Fruit fly (Drosophila melanogaster) whole organism, wandering third instar larva: ENCODE measurements around the gene TTLL1A.
A peak's percentile ranks its signal among the peaks of the same experiment; 100 is the strongest.

Experiments
- Abd-B ChIP-seq: fragments of >200 bp; optimal IDR thresholded peaks from 2 replicates; lab custom pipeline; 2017; ENCODE audit warnings: missing biosample characterization, missing genetic modification characterization
- CG32264 ChIP-seq: fragments of 200-800 bp; sonication (Bioruptor generic); optimal IDR thresholded peaks from 2 replicates; lab custom pipeline; 2016; ENCODE audit warnings: missing biosample characterization, missing genetic modification characterization
- CrebA ChIP-seq: fragments of 200-800 bp; sonication (Bioruptor generic); optimal IDR thresholded peaks from 2 replicates; lab custom pipeline; 2016; ENCODE audit warnings: missing biosample characterization, mild to moderate bottlenecking, missing genetic modification characterization, borderline replicate concordance
- Dfd ChIP-seq: fragments of >200 bp; optimal IDR thresholded peaks from 2 replicates; lab custom pipeline; 2017; ENCODE audit warnings: missing biosample characterization, missing genetic modification characterization
- Dif ChIP-seq: fragments of 200-275, 200-300 bp; sonication (Bioruptor generic); optimal IDR thresholded peaks from 2 replicates; lab custom pipeline; 2018; ENCODE audit warnings: missing biosample characterization, missing genetic modification characterization; ENCODE audit not compliant: partially characterized antibody
- GATAd ChIP-seq: sonication (Bioruptor generic); optimal IDR thresholded peaks from 2 replicates; lab custom pipeline; 2016; ENCODE audit warnings: missing biosample characterization, missing genetic modification characterization
- HLH106 ChIP-seq: fragments of 200-800 bp; optimal IDR thresholded peaks from 3 replicates; lab custom pipeline; 2019; ENCODE audit warnings: missing biosample characterization, mild to moderate bottlenecking, missing genetic modification characterization, moderate library complexity
- Hnf4 ChIP-seq: fragments of 200-800 bp; sonication (Bioruptor generic); optimal IDR thresholded peaks from 2 replicates; lab custom pipeline; 2016; ENCODE audit warnings: missing biosample characterization, mild to moderate bottlenecking, missing genetic modification characterization
- Hr83 ChIP-seq: fragments of 200-300 bp; sonication (Bioruptor generic); optimal IDR thresholded peaks from 2 replicates; lab custom pipeline; 2016; ENCODE audit warnings: missing biosample characterization, mild to moderate bottlenecking, missing genetic modification characterization, moderate library complexity; ENCODE audit not compliant: poor library complexity, severe bottlenecking
- Jra ChIP-seq: sonication (Bioruptor generic); optimal IDR thresholded peaks from 2 replicates; lab custom pipeline; 2016; ENCODE audit warnings: missing biosample characterization, missing genetic modification characterization
- Myc ChIP-seq: fragments of >200 bp; optimal IDR thresholded peaks from 2 replicates; lab custom pipeline; 2017
- N ChIP-seq: fragments of >200 bp; optimal IDR thresholded peaks from 2 replicates; lab custom pipeline; 2018; ENCODE audit warnings: missing biosample characterization, missing external identifiers, missing genetic modification characterization
- OdsH ChIP-seq: fragments of 200-800 bp; sonication (Bioruptor generic); optimal IDR thresholded peaks from 2 replicates; lab custom pipeline; 2016; ENCODE audit warnings: missing biosample characterization, mild to moderate bottlenecking, missing genetic modification characterization
- Rel ChIP-seq, 2 experiments: fragments of 200-800 bp; sonication (Bioruptor generic) in 1 of 2; optimal IDR thresholded peaks; 2 replicates in 1 of 2; 3 replicates in 1 of 2; lab custom pipeline; 2016 to 2019; ENCODE audit warnings: mild to moderate bottlenecking in 2 of 2, missing biosample characterization in 2 of 2, missing genetic modification characterization in 2 of 2, moderate library complexity in 1 of 2
- Vsx2 ChIP-seq: fragments of 200-300, 225-300 bp; sonication (Bioruptor generic); optimal IDR thresholded peaks from 2 replicates; lab custom pipeline; 2018; ENCODE audit warnings: missing biosample characterization, missing genetic modification characterization; ENCODE audit not compliant: partially characterized antibody
- br ChIP-seq: fragments of 200-800 bp; sonication (Bioruptor generic); optimal IDR thresholded peaks from 2 replicates; lab custom pipeline; 2016; ENCODE audit warnings: missing biosample characterization, missing genetic modification characterization
- brk ChIP-seq: fragments of 200-800 bp; sonication (Bioruptor generic); optimal IDR thresholded peaks from 2 replicates; lab custom pipeline; 2016; ENCODE audit warnings: missing biosample characterization, mild to moderate bottlenecking, missing genetic modification characterization
- dl ChIP-seq, 2 experiments: fragments of 175-275, 200-275 bp in 1 of 2; fragments of 200-275 bp in 1 of 2; sonication (Bioruptor generic); optimal IDR thresholded peaks; lab custom pipeline; 2018; ENCODE audit warnings: mild to moderate bottlenecking in 2 of 2, missing biosample characterization in 2 of 2, missing genetic modification characterization in 2 of 2, moderate library complexity in 2 of 2; ENCODE audit not compliant: partially characterized antibody in 2 of 2, insufficient read depth in 1 of 2
- dmrt93B ChIP-seq: fragments of 200-800 bp; sonication (Bioruptor generic); optimal IDR thresholded peaks from 2 replicates; lab custom pipeline; 2018; ENCODE audit warnings: missing biosample characterization, mild to moderate bottlenecking, missing genetic modification characterization
- dsf ChIP-seq: sonication (Bioruptor generic); optimal IDR thresholded peaks from 2 replicates; lab custom pipeline; 2016; ENCODE audit warnings: missing biosample characterization, missing genetic modification characterization, borderline replicate concordance
- ey ChIP-seq: fragments of 200-800 bp; sonication (Bioruptor generic); optimal IDR thresholded peaks from 2 replicates; lab custom pipeline; 2016; ENCODE audit warnings: missing biosample characterization, missing genetic modification characterization
- foxo ChIP-seq, 2 experiments: fragments of 200-800 bp; sonication (Bioruptor generic); optimal IDR thresholded peaks; 2 replicates in 1 of 2; 3 replicates in 1 of 2; lab custom pipeline; 2016 to 2017; ENCODE audit warnings: missing biosample characterization in 2 of 2, missing genetic modification characterization in 2 of 2
- fru ChIP-seq: fragments of 200-800 bp; sonication (Bioruptor generic); optimal IDR thresholded peaks from 3 replicates; lab custom pipeline; 2016; ENCODE audit warnings: missing biosample characterization, mild to moderate bottlenecking, missing genetic modification characterization
- h ChIP-seq: fragments of 200-800 bp; sonication (Bioruptor generic); optimal IDR thresholded peaks from 3 replicates; lab custom pipeline; 2016; ENCODE audit warnings: missing biosample characterization, mild to moderate bottlenecking, missing genetic modification characterization
- jim ChIP-seq: fragments of 175-275, 200-325 bp; sonication (Bioruptor generic); optimal IDR thresholded peaks from 2 replicates; lab custom pipeline; 2016; ENCODE audit warnings: missing biosample characterization, mild to moderate bottlenecking, missing genetic modification characterization
- lola ChIP-seq: fragments of >200 bp; optimal IDR thresholded peaks from 2 replicates; lab custom pipeline; 2017; ENCODE audit warnings: missing biosample characterization, missing genetic modification characterization
- pan ChIP-seq: fragments of >200 bp; optimal IDR thresholded peaks from 2 replicates; lab custom pipeline; 2017
- psq ChIP-seq: fragments of 200-800 bp; sonication (Bioruptor generic); optimal IDR thresholded peaks from 3 replicates; lab custom pipeline; 2017; ENCODE audit warnings: missing biosample characterization, mild to moderate bottlenecking, missing genetic modification characterization, moderate library complexity
- rgr ChIP-seq: fragments of 200-800 bp; sonication (Bioruptor generic); optimal IDR thresholded peaks from 3 replicates; lab custom pipeline; 2016; ENCODE audit warnings: missing biosample characterization, mild to moderate bottlenecking, missing genetic modification characterization
- sage ChIP-seq: fragments of 200-800 bp; sonication (Bioruptor generic); optimal IDR thresholded peaks from 2 replicates; lab custom pipeline; 2016; ENCODE audit warnings: missing biosample characterization, mild to moderate bottlenecking, missing genetic modification characterization
- sv ChIP-seq: fragments of 200-800 bp; sonication (Bioruptor generic); optimal IDR thresholded peaks from 3 replicates; lab custom pipeline; 2016; ENCODE audit warnings: missing biosample characterization, missing genetic modification characterization
- tai ChIP-seq: sonication (Bioruptor generic); optimal IDR thresholded peaks from 2 replicates; lab custom pipeline; 2016; ENCODE audit warnings: missing biosample characterization, missing genetic modification characterization
- usp ChIP-seq: fragments of >200 bp; optimal IDR thresholded peaks from 2 replicates; lab custom pipeline; 2017; ENCODE audit warnings: missing biosample characterization, missing genetic modification characterization
- woc ChIP-seq: sonication (Bioruptor generic); optimal IDR thresholded peaks from 2 replicates; lab custom pipeline; 2016; ENCODE audit warnings: missing biosample characterization, mild to moderate bottlenecking, missing genetic modification characterization

Gene TTLL1A

dm6 chrX:17202498-17203162, at the start of gene TTLL1A, which contains the start of gene CG5070:
TTLL1A (minus strand) TSS chrX:17202598.
CG5070 (plus strand) TSS chrX:17203112.
- TF ChIP-seq Dif (GFP tag; lab: Kevin White, UChicago) (no peak), GATAd (GFP tag; lab: Kevin White, UChicago) (no peak), CG32264 (no peak), br (GFP tag; lab: Kevin White, UChicago) (no peak), sage (no peak), lola (GFP tag; lab: Kevin White, UChicago) (no peak), Hnf4 (GFP tag; lab: Kevin White, UChicago) (no peak), brk (no peak), Abd-B (no peak)

- TF ChIP-seq Myc, result peak; percentile 86
- TF ChIP-seq dsf (GFP tag; lab: Kevin White, UChicago), result no peak
- TF ChIP-seq N, result no peak
Observed at dm6 chrX:17249326-17249725, 46.9 kb upstream of the TTLL1A start, which contains the start of gene CG8675. CG8675 (minus strand) TSS chrX:17249502.

dm6 chrX:17246916-17247315, 44.5 kb upstream of the TTLL1A start, which contains the start of gene CG42854:
CG42854 (minus strand) TSS chrX:17247016.
- no peak for TF ChIP-seq pan (lab: Kevin White, UChicago)
- TF ChIP-seq OdsH (GFP tag; lab: Kevin White, UChicago), result no peak
- no peak for TF ChIP-seq dl (GFP tag; optimal IDR thresholded peaks at IDR 0.05; lab: Kevin White, UChicago; ENCODE audit: insufficient read depth in 1 of 2, partially characterized antibody in 2 of 2)
- no peak for TF ChIP-seq Vsx2 (GFP tag; lab: Kevin White, UChicago)
- TF ChIP-seq Abd-B, result no peak
- no peak for TF ChIP-seq ey (GFP tag; lab: Kevin White, UChicago)
- TF ChIP-seq HLH106 (tag; lab: Kevin White, UChicago), result no peak
- no peak for TF ChIP-seq sv (GFP tag; lab: Kevin White, UChicago)
- no peak for TF ChIP-seq jim (GFP tag; lab: Kevin White, UChicago)
- no peak for TF ChIP-seq Rel (GFP tag; optimal IDR thresholded peaks at IDR 0.05; lab: Kevin White, UChicago)
- TF ChIP-seq Rel (tag; optimal IDR thresholded peaks at IDR 0.05; lab: Kevin White, UChicago), result no peak
- TF ChIP-seq Dfd (GFP tag; lab: Kevin White, UChicago), result no peak
- TF ChIP-seq, all 38 proteins: peak for 0

dm6 chrX:17244854-17245253, 42.5 kb upstream of the TTLL1A start, which contains the start of gene CG8915:
CG8915 (minus strand) TSS chrX:17245001.
- peak; percentile 32 for TF ChIP-seq rgr (GFP tag; lab: Kevin White, UChicago)
- no peak for TF ChIP-seq usp (GFP tag; lab: Kevin White, UChicago)

DNA sequence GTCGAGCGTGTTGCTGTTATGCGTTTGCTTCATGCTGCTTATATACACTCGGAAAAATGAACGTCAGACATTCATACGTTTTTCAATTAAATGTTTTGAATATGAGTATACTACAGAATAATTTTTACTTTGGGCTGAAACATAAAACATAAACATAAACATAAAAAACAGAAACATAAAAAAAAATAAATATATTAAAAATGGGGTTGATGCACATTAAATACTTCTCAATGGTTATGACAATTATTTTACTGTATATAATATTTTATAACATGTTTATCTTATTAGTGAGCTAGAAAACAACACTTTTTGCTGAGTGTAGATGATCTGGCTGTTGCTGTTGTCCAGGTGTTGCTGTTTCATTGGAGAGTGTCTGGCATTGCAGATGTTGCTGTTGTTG, 35.0 kb upstream of the TTLL1A start:
- no peak for TF ChIP-seq tai (GFP tag; lab: Kevin White, UChicago)
- no peak for TF ChIP-seq dl (GFP tag; optimal IDR thresholded peaks at IDR 0.05; lab: Kevin White, UChicago; ENCODE audit: insufficient read depth in 1 of 2, partially characterized antibody in 2 of 2)
- TF ChIP-seq foxo (GFP tag; optimal IDR thresholded peaks at IDR 0.05; lab: Kevin White, UChicago), result peak in 1 of 2 experiments; percentile 18
- TF ChIP-seq psq, result peak; percentile 42
- TF ChIP-seq dmrt93B, result peak; percentile 2
- peak; percentile 32 for TF ChIP-seq fru (GFP tag; lab: Kevin White, UChicago)
- TF ChIP-seq Jra, result no peak
- peak; percentile 54 for TF ChIP-seq OdsH (GFP tag; lab: Kevin White, UChicago)
- TF ChIP-seq rgr (GFP tag; lab: Kevin White, UChicago), result peak; percentile 52
- TF ChIP-seq h (GFP tag; lab: Kevin White, UChicago), result peak; percentile 49
- TF ChIP-seq Dif (GFP tag; lab: Kevin White, UChicago), result no peak
- TF ChIP-seq woc (GFP tag; lab: Kevin White, UChicago), result no peak
- TF ChIP-seq HLH106 (tag; lab: Kevin White, UChicago), result peak; percentile 27
- TF ChIP-seq CrebA, result no peak
- TF ChIP-seq Hr83 (GFP tag; lab: Kevin White, UChicago), result no peak
- no peak for TF ChIP-seq GATAd (GFP tag; lab: Kevin White, UChicago)
- TF ChIP-seq CG32264, result no peak
- TF ChIP-seq br (GFP tag; lab: Kevin White, UChicago), result no peak
- peak; percentile 21 for TF ChIP-seq ey (GFP tag; lab: Kevin White, UChicago)
- no peak for TF ChIP-seq sv (GFP tag; lab: Kevin White, UChicago)
